Fruit fly (Drosophila melanogaster) whole organism: ENCODE data around the gene CG6293.
"Not testable (repeated sequence)": the region's sequence is repeated elsewhere in the genome, so short reads cannot be mapped to it uniquely, and the experiment has no call there.

ENCODE experiments used
- CG8478 ChIP-seq: fragments of >200 bp; optimal IDR thresholded peaks from 2 replicates; lab custom pipeline; 2018; ENCODE audit warnings: inconsistent platforms
- Dll ChIP-seq: fragments of >200 bp; optimal IDR thresholded peaks from 2 replicates; lab custom pipeline; 2017
- EcR ChIP-seq, 2 experiments: fragments of >200 bp; optimal IDR thresholded peaks; 2 replicates each; lab custom pipeline; 2017; ENCODE audit warnings: missing biosample characterization in 2 of 2, missing genetic modification characterization in 2 of 2, missing genetic modification reagents in 2 of 2
- pan ChIP-seq: fragments of >200 bp; optimal IDR thresholded peaks from 2 replicates; lab custom pipeline; 2017
- psq ChIP-seq: fragments of >200 bp; optimal IDR thresholded peaks from 2 replicates; lab custom pipeline; 2017
- usp ChIP-seq: fragments of >200 bp; optimal IDR thresholded peaks from 2 replicates; lab custom pipeline; 2017; ENCODE audit warnings: missing biosample characterization, missing genetic modification characterization, mixed read lengths

Gene CG6293

DNA sequence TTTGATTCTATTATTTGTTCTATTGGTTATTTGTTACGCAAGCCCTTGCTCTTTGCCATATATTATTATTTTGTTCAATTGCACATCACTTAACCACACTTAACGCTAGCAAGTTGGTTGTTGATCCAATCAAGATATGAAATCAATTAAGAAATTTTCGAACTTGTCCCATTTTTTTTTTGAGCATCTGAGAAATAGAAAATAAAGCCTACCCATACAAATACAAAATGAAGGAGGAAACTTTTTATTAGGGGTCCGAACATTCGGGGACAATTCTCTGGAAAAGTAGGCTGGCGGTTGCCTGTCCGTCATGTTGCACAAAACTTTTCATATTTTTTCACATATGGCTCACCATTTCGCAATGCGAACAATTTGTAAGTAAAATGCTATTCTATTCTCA lies 29.2 kb upstream of the CG6293 start, which contains the start of gene CG18545:
CG18545 (plus strand) TSS at position 301 of the 400 bp plus-strand sequence.
- TF ChIP-seq Dll, pan, CG8478 (lab: Kevin White, UChicago): not testable (repeated sequence)

- not testable (repeated sequence) for TF ChIP-seq pan, Dll, CG8478 (lab: Kevin White, UChicago)
Measured at dm6 chr3R:10338042-10338441, 26.6 kb upstream of the CG6293 start, which contains the start of gene CG12592. CG12592 (plus strand) TSS chr3R:10338342.

dm6 chr3R:10332823-10333263 lies 21.4 kb upstream of the CG6293 start, which contains the start of gene sle:
sle (plus strand) TSS chr3R:10333115.
- TF ChIP-seq CG8478 (lab: Kevin White, UChicago), result no peak
- no peak for TF ChIP-seq usp (GFP tag; lab: Kevin White, UChicago)
- TF ChIP-seq Dll (lab: Kevin White, UChicago), result no peak
- no peak for TF ChIP-seq pan (lab: Kevin White, UChicago)
- TF ChIP-seq psq, result no peak
- TF ChIP-seq EcR (GFP tag; optimal IDR thresholded peaks at IDR 0.05; lab: Kevin White, UChicago), result no peak

DNA sequence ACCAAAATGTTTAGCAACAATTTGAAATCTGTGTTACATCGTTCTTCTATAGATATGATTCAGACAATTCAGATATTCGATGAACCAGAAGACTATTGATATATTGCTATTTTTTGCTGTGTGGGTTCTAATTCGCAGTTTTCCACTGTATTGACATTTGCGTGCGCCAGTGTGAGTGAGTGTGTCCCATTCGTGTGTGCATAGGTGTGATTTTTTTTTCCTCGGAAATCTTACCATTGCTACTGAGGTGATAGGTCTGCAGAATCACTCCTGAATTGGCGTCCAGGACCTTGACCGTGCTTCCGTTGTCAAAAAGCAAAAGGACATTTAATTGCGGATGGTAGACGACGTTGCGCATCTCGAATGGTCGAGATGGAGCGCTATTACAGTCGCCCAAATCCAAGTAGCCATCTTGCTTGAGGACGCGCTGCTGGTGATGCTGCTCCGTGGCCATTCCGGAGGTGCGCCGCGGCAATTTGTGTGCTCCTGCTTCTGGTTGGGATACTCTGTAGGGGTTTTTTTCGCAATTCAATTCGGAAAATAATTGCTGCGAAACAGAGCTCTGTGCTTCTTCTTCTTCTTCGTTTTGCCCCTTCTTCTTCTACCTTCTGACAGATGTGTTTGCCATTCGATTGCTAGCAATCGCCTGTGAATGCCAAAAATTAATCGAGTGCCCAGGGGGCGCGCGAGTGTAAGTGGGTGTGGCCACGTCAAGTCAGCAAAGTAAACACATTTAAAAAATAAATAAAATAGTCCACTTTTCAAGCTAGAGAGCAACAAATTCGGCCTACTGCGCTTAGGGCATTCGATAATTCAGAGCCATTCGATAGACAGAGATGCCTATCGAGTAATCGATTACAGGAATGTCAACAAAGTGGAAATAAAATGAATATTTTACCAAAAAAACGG lies 19.6 kb upstream of the CG6293 start, which contains the start of the genes Bruce and CG12818:
Bruce (minus strand) TSS at position 620 of the 909 bp plus-strand sequence.
CG12818 (plus strand) TSS at position 848 of the 909 bp plus-strand sequence.
- no peak for TF ChIP-seq EcR (GFP tag; optimal IDR thresholded peaks at IDR 0.05; lab: Kevin White, UChicago)
- TF ChIP-seq pan (lab: Kevin White, UChicago), result no peak
- TF ChIP-seq Dll (lab: Kevin White, UChicago), result peak; percentile 77
- TF ChIP-seq CG8478 (lab: Kevin White, UChicago), result no peak
- TF ChIP-seq psq, result peak; percentile 54
- TF ChIP-seq usp (GFP tag; lab: Kevin White, UChicago), result no peak

DNA sequence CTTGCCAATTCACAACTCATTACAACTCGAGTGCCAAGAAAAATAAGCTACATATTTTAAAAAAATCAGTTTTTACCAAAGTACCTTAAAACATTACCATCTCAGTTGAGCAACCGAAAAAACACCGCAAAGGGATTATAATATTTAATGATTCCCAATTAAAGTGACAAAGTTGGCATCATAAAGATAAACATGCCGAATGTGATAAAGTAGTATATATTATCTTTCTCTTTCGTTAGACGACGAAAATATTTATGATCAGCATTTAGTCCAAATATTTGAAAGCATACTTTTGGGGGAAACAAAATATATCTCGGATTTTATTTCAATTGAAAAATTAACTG lies 304 bp upstream of the CG6293 start:
- TF ChIP-seq psq (no peak), pan (lab: Kevin White, UChicago) (no peak), CG8478 (lab: Kevin White, UChicago) (no peak), usp (GFP tag; lab: Kevin White, UChicago) (no peak), Dll (lab: Kevin White, UChicago) (no peak), EcR (GFP tag; optimal IDR thresholded peaks at IDR 0.05; lab: Kevin White, UChicago) (no peak)

DNA sequence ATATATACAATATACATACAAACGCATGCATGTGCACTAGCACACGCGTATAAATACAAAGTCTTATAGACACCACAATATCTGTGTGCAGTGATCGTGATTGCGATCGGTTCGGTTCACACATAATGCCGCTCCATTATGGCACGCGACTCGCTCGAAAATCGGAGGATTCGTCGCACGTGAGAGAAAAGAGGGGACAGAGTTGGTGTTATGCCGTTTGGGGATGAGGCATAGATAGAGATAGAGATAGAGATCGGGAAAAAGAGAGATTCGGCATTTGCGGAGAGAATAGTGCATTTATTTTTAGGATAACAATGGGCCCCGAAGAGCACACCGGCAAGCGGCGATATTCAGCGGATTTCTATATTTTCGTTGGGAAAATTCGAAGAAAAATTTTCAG lies 27.2 kb downstream of the CG6293 start:
- no peak for TF ChIP-seq psq
- TF ChIP-seq usp (GFP tag; lab: Kevin White, UChicago), result no peak
- TF ChIP-seq pan (lab: Kevin White, UChicago), result no peak
- no peak for TF ChIP-seq CG8478 (lab: Kevin White, UChicago)
- no peak for TF ChIP-seq EcR (GFP tag; optimal IDR thresholded peaks at IDR 0.05; lab: Kevin White, UChicago)
- TF ChIP-seq Dll (lab: Kevin White, UChicago), result no peak

DNA sequence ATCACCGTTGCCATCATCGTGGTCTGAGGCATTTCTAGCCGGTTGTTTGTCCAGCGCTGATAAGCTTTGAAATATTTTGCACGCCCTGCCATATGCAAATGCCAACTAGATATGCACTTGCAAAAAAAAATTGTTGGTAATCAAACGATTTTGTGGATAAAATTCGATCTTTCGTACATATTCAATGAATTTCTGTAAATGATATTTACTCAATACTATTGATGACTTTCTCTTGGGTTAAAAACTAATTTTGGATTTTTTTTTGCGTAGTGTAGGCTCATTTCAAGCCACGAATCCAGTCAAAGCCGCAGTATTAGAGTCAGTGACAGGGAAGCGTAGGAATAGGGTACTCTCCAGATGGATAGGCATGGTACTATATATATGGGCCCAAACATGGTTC lies 28.3 kb downstream of the CG6293 start:
- TF ChIP-seq psq (no peak), pan (lab: Kevin White, UChicago) (no peak), usp (GFP tag; lab: Kevin White, UChicago) (no peak), EcR (GFP tag; optimal IDR thresholded peaks at IDR 0.05; lab: Kevin White, UChicago) (no peak)

DNA sequence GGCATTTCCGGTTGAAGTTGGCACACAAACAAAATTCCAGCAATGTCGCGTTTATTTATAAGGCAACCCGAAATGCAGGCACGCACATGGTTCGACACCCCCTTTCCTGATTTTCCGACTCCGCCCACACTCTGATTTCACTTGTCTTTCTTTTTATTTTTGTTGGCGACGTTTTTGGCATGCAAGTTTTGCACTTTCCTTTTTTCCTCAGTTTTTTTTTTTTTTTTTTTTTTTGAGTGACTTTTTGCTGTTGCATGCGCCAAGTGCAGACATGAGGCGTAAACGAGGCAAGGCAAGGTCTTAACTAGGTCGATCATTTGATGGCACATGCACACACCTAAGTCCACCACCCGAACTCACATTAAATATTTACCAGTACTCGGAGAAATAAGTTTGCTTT lies 29.3 kb downstream of the CG6293 start:
- TF ChIP-seq psq (no peak), EcR (GFP tag; optimal IDR thresholded peaks at IDR 0.05; lab: Kevin White, UChicago) (no peak), CG8478 (lab: Kevin White, UChicago) (no peak), Dll (lab: Kevin White, UChicago) (no peak), pan (lab: Kevin White, UChicago) (no peak), usp (GFP tag; lab: Kevin White, UChicago) (no peak)

- TF ChIP-seq pan (lab: Kevin White, UChicago) (no peak), Dll (lab: Kevin White, UChicago) (no peak), usp (GFP tag; lab: Kevin White, UChicago) (no peak), psq (no peak), EcR (GFP tag; optimal IDR thresholded peaks at IDR 0.05; lab: Kevin White, UChicago) (no peak), CG8478 (lab: Kevin White, UChicago) (no peak)
Measured at dm6 chr3R:10276002-10276401, 35.4 kb downstream of the CG6293 start.

DNA sequence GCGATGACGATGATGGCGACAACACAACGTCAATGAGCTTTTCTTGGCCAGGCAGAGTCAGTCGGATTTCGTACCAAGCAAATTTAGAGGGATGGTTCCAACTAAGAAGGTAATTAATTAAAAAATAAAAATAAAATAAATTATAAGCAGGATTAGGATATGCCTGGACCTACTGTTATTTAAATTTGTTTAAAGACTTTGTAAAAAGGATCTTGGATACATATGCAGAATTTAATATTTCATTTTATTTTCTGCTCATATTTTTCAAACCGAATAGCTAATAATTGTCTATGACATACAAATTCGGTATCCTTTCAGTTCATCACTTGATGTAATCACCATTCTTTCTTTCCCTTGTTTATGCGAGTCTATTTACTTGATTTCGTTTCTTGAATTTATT lies 36.6 kb downstream of the CG6293 start:
- no peak for TF ChIP-seq CG8478 (lab: Kevin White, UChicago)
- no peak for TF ChIP-seq Dll (lab: Kevin White, UChicago)
- no peak for TF ChIP-seq EcR (GFP tag; optimal IDR thresholded peaks at IDR 0.05; lab: Kevin White, UChicago)

DNA sequence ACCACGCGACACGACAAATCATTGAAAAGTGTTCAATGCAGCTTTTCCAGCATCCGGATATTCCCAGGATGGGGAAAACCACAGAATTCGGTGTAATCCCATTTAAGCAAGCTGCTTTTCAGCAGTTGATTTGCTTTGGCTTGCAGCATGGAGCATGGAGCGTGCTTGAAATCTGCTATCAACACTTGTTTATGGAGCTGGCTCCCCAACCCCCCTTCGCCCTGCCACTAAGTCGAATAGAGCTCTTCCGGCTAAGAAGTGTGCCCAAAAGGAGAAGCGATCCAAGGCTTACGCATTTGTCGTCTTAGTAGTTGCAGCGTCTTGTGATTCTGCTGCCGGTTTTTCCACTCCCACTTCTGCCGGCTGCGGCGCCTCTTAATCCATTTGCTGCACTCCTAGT lies 37.1 kb downstream of the CG6293 start:
- TF ChIP-seq CG8478 (lab: Kevin White, UChicago) (no peak), Dll (lab: Kevin White, UChicago) (no peak), pan (lab: Kevin White, UChicago) (no peak), psq (no peak)

DNA sequence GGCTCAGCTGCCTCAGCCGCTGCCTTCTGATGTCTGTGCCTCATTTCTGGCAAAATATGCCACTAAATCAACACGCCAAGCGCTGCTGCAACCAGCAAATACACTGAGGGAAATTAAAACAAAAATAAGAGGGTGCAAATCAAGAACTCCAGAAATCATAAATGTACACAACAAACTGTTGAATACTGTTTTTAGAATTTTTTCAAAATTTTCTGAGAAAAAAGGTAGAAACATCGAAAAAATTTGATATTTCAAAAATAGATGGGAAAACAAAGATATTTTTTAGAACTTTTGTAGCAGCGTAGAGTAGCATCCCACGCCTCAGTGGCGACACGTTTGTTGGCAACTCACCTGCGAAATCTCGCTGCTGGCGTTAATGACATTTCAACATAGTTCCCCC lies 38.7 kb downstream of the CG6293 start:
- no peak for TF ChIP-seq usp (GFP tag; lab: Kevin White, UChicago)
- TF ChIP-seq Dll (lab: Kevin White, UChicago), result no peak
- TF ChIP-seq CG8478 (lab: Kevin White, UChicago), result no peak
- TF ChIP-seq pan (lab: Kevin White, UChicago), result no peak
- TF ChIP-seq EcR (GFP tag; optimal IDR thresholded peaks at IDR 0.05; lab: Kevin White, UChicago), result no peak
- no peak for TF ChIP-seq psq
